Worm (Caenorhabditis elegans) whole organism, L1 larva: ENCODE results near the gene T09A12.1.
A peak's percentile ranks its signal among the peaks of the same experiment; 100 is the strongest.

Experiments
- C04F5.9 ChIP-seq: sonication (generic microtip); optimal IDR thresholded peaks from 2 replicates; lab custom pipeline; 2016; ENCODE audit warnings: missing genetic modification characterization, missing compliant biosample characterization
- C34B4.2 ChIP-seq: sonication (generic microtip); optimal IDR thresholded peaks from 2 replicates; lab custom pipeline; 2017; ENCODE audit warnings: mild to moderate bottlenecking, missing genetic modification characterization, missing compliant biosample characterization
- F16B12.6 ChIP-seq: fragments of 150-350 bp; optimal IDR thresholded peaks from 2 replicates; lab custom pipeline; 2014; ENCODE audit warnings: missing biosample characterization, missing genetic modification characterization
- aha-1 ChIP-seq: fragments of 150-350 bp; optimal IDR thresholded peaks from 2 replicates; lab custom pipeline; 2014; ENCODE audit warnings: missing biosample characterization, missing genetic modification characterization
- ama-1 ChIP-seq: fragments of 150-350 bp; optimal IDR thresholded peaks from 2 replicates; lab custom pipeline; 2014
- blmp-1 ChIP-seq: fragments of 150-350 bp; optimal IDR thresholded peaks from 2 replicates; lab custom pipeline; 2014; ENCODE audit warnings: missing biosample characterization, missing genetic modification characterization
- ceh-8 ChIP-seq: fragments of 200-800 bp; sonication (Bioruptor generic); optimal IDR thresholded peaks from 2 replicates; lab custom pipeline; 2018; ENCODE audit warnings: mild to moderate bottlenecking, missing genetic modification characterization, moderate library complexity, missing compliant biosample characterization
- ceh-88 ChIP-seq: fragments of 200-800 bp; sonication (Bioruptor generic); IDR thresholded peaks from 2 replicates; pipeline ENCODE4 v1.3.6; 2022; ENCODE audit warnings: missing genetic modification characterization, missing compliant biosample characterization
- ces-1 ChIP-seq: fragments of 150-350 bp; optimal IDR thresholded peaks from 2 replicates; lab custom pipeline; 2014; ENCODE audit warnings: missing biosample characterization, missing genetic modification reagents, missing genetic modification characterization
- efl-1 ChIP-seq, 4 experiments: fragments of 150-350 bp; optimal IDR thresholded peaks in 3 of 4; peaks in 1 of 4; 1 replicate in 1 of 4; 2 replicates in 3 of 4; lab custom pipeline; 2014; ENCODE audit warnings: missing biosample characterization in 2 of 4, missing genetic modification characterization in 2 of 4, missing genetic modification reagents in 2 of 4
- efl-3 ChIP-seq: fragments of 200-800 bp; sonication (Bioruptor generic); optimal IDR thresholded peaks from 2 replicates; lab custom pipeline; 2018; ENCODE audit warnings: mild to moderate bottlenecking, missing genetic modification characterization, missing compliant biosample characterization
- egl-13 ChIP-seq: sonication (generic microtip); optimal IDR thresholded peaks from 2 replicates; lab custom pipeline; 2016; ENCODE audit warnings: missing genotype, missing genetic modification reagents, missing genetic modification characterization, missing compliant biosample characterization
- fkh-4 ChIP-seq: sonication (generic microtip); optimal IDR thresholded peaks from 2 replicates; lab custom pipeline; 2016; ENCODE audit warnings: missing compliant biosample characterization, missing genetic modification characterization, borderline replicate concordance
- hlh-4 ChIP-seq: sonication (generic microtip); optimal IDR thresholded peaks from 2 replicates; lab custom pipeline; 2016; ENCODE audit warnings: mild to moderate bottlenecking, missing genetic modification characterization, missing compliant biosample characterization
- irx-1 ChIP-seq: sonication (generic microtip); optimal IDR thresholded peaks from 2 replicates; lab custom pipeline; 2016; ENCODE audit warnings: missing genetic modification characterization, missing compliant biosample characterization
- isw-1 ChIP-seq: fragments of 200-800 bp; sonication (Bioruptor generic); IDR thresholded peaks from 2 replicates; pipeline ENCODE4 v1.3.6; 2022; ENCODE audit warnings: missing genetic modification characterization, missing compliant biosample characterization
- lin-13 ChIP-seq: fragments of 150-350 bp; optimal IDR thresholded peaks from 2 replicates; lab custom pipeline; 2014; ENCODE audit warnings: missing biosample characterization, missing genetic modification reagents, missing genetic modification characterization
- lin-15B ChIP-seq: fragments of 150-350 bp; sonication (generic microtip); optimal IDR thresholded peaks from 3 replicates; lab custom pipeline; 2014; ENCODE audit warnings: missing biosample characterization, missing genetic modification characterization
- lin-35 ChIP-seq, 2 experiments: fragments of 150-350 bp; optimal IDR thresholded peaks; 2 replicates each; lab custom pipeline; 2014; ENCODE audit warnings: missing biosample characterization in 2 of 2, missing genetic modification characterization in 2 of 2, missing genetic modification reagents in 2 of 2
- lir-3 ChIP-seq: sonication (generic microtip); optimal IDR thresholded peaks from 2 replicates; lab custom pipeline; 2016; ENCODE audit warnings: mild to moderate bottlenecking, missing genetic modification characterization, moderate library complexity, missing compliant biosample characterization; ENCODE audit not compliant: poor library complexity
- mep-1 ChIP-seq: fragments of 150-350 bp; optimal IDR thresholded peaks from 2 replicates; lab custom pipeline; 2014; ENCODE audit warnings: missing biosample characterization, missing genetic modification characterization
- nhr-12 ChIP-seq: sonication (generic microtip); optimal IDR thresholded peaks from 2 replicates; lab custom pipeline; 2017; ENCODE audit warnings: missing biosample characterization, missing genetic modification characterization
- nhr-19 ChIP-seq: fragments of 200-800 bp; sonication (Bioruptor generic); conservative IDR thresholded peaks from 2 replicates; pipeline ENCODE4 v1.3.6; 2022; ENCODE audit warnings: missing genetic modification characterization, missing compliant biosample characterization
- nhr-20 ChIP-seq: sonication (generic microtip); optimal IDR thresholded peaks from 2 replicates; lab custom pipeline; 2016; ENCODE audit warnings: mild to moderate bottlenecking, missing genetic modification characterization, missing compliant biosample characterization
- nhr-28 ChIP-seq: fragments of 150-350 bp; optimal IDR thresholded peaks from 2 replicates; lab custom pipeline; 2014; ENCODE audit warnings: missing biosample characterization, missing genetic modification characterization
- nhr-47 ChIP-seq: sonication (generic microtip); optimal IDR thresholded peaks from 2 replicates; lab custom pipeline; 2016; ENCODE audit warnings: mild to moderate bottlenecking, missing genetic modification characterization, moderate library complexity, missing compliant biosample characterization
- nhr-71 ChIP-seq: sonication (generic microtip); optimal IDR thresholded peaks from 2 replicates; lab custom pipeline; 2016; ENCODE audit warnings: mild to moderate bottlenecking, missing genetic modification characterization, moderate library complexity, missing compliant biosample characterization
- nhr-76 ChIP-seq: sonication (generic microtip); optimal IDR thresholded peaks from 2 replicates; lab custom pipeline; 2017; ENCODE audit warnings: missing biosample characterization, missing genetic modification characterization
- nhr-77 ChIP-seq: fragments of 150-350 bp; optimal IDR thresholded peaks from 2 replicates; lab custom pipeline; 2014; ENCODE audit warnings: missing biosample characterization, missing genetic modification characterization
- nhr-84 ChIP-seq: sonication (generic microtip); optimal IDR thresholded peaks from 2 replicates; lab custom pipeline; 2017; ENCODE audit warnings: missing biosample characterization, missing genetic modification characterization
- nhr-90 ChIP-seq: sonication (generic microtip); optimal IDR thresholded peaks from 2 replicates; lab custom pipeline; 2016; ENCODE audit warnings: mild to moderate bottlenecking, missing genetic modification characterization, missing compliant biosample characterization; ENCODE audit not compliant: poor library complexity
- pag-3 ChIP-seq: sonication (generic microtip); optimal IDR thresholded peaks from 2 replicates; lab custom pipeline; 2017; ENCODE audit warnings: missing genetic modification characterization, mild to moderate bottlenecking, missing compliant biosample characterization, antibody characterized with exemption, borderline replicate concordance; ENCODE audit not compliant: insufficient read depth
- pax-3 ChIP-seq: fragments of 200-800 bp; sonication (Bioruptor generic); optimal IDR thresholded peaks from 2 replicates; lab custom pipeline; 2018; ENCODE audit warnings: mild to moderate bottlenecking, missing genetic modification characterization, moderate library complexity, missing compliant biosample characterization
- pqm-1 ChIP-seq: sonication (generic microtip); optimal IDR thresholded peaks from 3 replicates; lab custom pipeline; 2017; ENCODE audit warnings: missing biosample characterization, missing genetic modification characterization
- rnt-1 ChIP-seq: sonication (generic microtip); optimal IDR thresholded peaks from 2 replicates; lab custom pipeline; 2016; ENCODE audit warnings: mild to moderate bottlenecking, missing genetic modification characterization, moderate library complexity, missing compliant biosample characterization
- snu-23 ChIP-seq: sonication (generic microtip); optimal IDR thresholded peaks from 2 replicates; lab custom pipeline; 2016; ENCODE audit warnings: missing genetic modification characterization, missing compliant biosample characterization
- sup-37 ChIP-seq: fragments of 200-800 bp; sonication (Bioruptor generic); optimal IDR thresholded peaks from 2 replicates; lab custom pipeline; 2018; ENCODE audit warnings: mild to moderate bottlenecking, missing genetic modification characterization, missing compliant biosample characterization
- unc-130 ChIP-seq: fragments of 150-350 bp; optimal IDR thresholded peaks from 2 replicates; lab custom pipeline; 2017; ENCODE audit warnings: missing biosample characterization, missing genetic modification characterization, inconsistent platforms
- unc-62 ChIP-seq: fragments of 150-350 bp; optimal IDR thresholded peaks from 2 replicates; lab custom pipeline; 2014; ENCODE audit warnings: missing biosample characterization, missing genetic modification reagents, missing genetic modification characterization
- unc-98 ChIP-seq: fragments of 200-800 bp; sonication (Bioruptor generic); IDR thresholded peaks from 2 replicates; pipeline ENCODE4 v1.3.6; 2022; ENCODE audit warnings: missing genetic modification characterization, missing compliant biosample characterization
- vab-15 ChIP-seq: sonication (generic microtip); optimal IDR thresholded peaks from 2 replicates; lab custom pipeline; 2017; ENCODE audit warnings: missing genotype, mild to moderate bottlenecking, missing genetic modification characterization, missing compliant biosample characterization
- zag-1 ChIP-seq: fragments of 150-350 bp; optimal IDR thresholded peaks from 2 replicates; lab custom pipeline; 2014; ENCODE audit warnings: missing biosample characterization, missing genetic modification characterization
- zip-4 ChIP-seq: fragments of 200-800 bp; sonication (Bioruptor generic); optimal IDR thresholded peaks from 2 replicates; lab custom pipeline; 2018; ENCODE audit warnings: mild to moderate bottlenecking, missing genetic modification characterization, moderate library complexity, missing compliant biosample characterization
- ztf-4 ChIP-seq: fragments of 150-350 bp; optimal IDR thresholded peaks from 2 replicates; lab custom pipeline; 2014; ENCODE audit warnings: missing biosample characterization, missing genetic modification characterization

Gene T09A12.1

ce11 chrIV:8286352-8286751 lies 42.1 kb downstream of the T09A12.1 start, which contains the start of gene K07H8.9:
Gene K07H8.9 (minus strand): TSS chrIV:8286476.
- no peak for TF ChIP-seq ama-1 (lab: Kevin White, UChicago)
- TF ChIP-seq lin-13 (GFP tag; lab: Kevin White, UChicago) = no peak
- TF ChIP-seq isw-1 = no peak
- no peak for TF ChIP-seq C34B4.2 (tag; lab: Kevin White, UChicago)
- no peak for TF ChIP-seq efl-1 (optimal IDR thresholded peaks at IDR 0.05; lab: Kevin White, UChicago)
- no peak for TF ChIP-seq efl-1 (GFP tag; optimal IDR thresholded peaks at IDR 0.05 in 1 of 2; lab: Kevin White, UChicago)
- no peak for TF ChIP-seq hlh-4 (tag; lab: Kevin White, UChicago)
- TF ChIP-seq egl-13 (tag; lab: Kevin White, UChicago) = no peak

ce11 chrIV:8287287-8287686 lies 43.1 kb downstream of the T09A12.1 start:
- TF ChIP-seq nhr-77 (tag; lab: Kevin White, UChicago) (no peak), ztf-4 (tag; lab: Kevin White, UChicago) (no peak), ceh-88 (GFP tag; lab: Robert Waterston, UW) (no peak), nhr-28 (tag; lab: Kevin White, UChicago) (no peak), nhr-20 (tag; lab: Kevin White, UChicago) (no peak), lin-35 (GFP tag; optimal IDR thresholded peaks at IDR 0.05; lab: Kevin White, UChicago) (no peak), snu-23 (no peak), irx-1 (tag; lab: Kevin White, UChicago) (no peak), zip-4 (GFP tag; lab: Kevin White, UChicago) (no peak), ces-1 (no peak), C04F5.9 (tag; lab: Kevin White, UChicago) (no peak), vab-15 (tag; lab: Kevin White, UChicago) (no peak), lin-15B (tag; lab: Kevin White, UChicago) (no peak), nhr-71 (tag; lab: Kevin White, UChicago) (no peak), hlh-4 (tag; lab: Kevin White, UChicago) (no peak), nhr-90 (tag; lab: Kevin White, UChicago) (no peak), aha-1 (tag; lab: Kevin White, UChicago) (no peak), pag-3 (tag; lab: Kevin White, UChicago) (no peak), ama-1 (lab: Kevin White, UChicago) (no peak), nhr-84 (no peak)

- TF ChIP-seq ceh-8 (GFP tag; lab: Kevin White, UChicago) = peak; percentile 1
- TF ChIP-seq unc-130 (tag; lab: Kevin White, UChicago) = no peak
Observed at ce11 chrIV:8289105-8289504, 44.9 kb downstream of the T09A12.1 start.

- TF ChIP-seq egl-13 (tag; lab: Kevin White, UChicago) = no peak
- no peak for TF ChIP-seq F16B12.6 (tag; lab: Kevin White, UChicago)
- no peak for TF ChIP-seq lin-35 (GFP tag; optimal IDR thresholded peaks at IDR 0.05; lab: Kevin White, UChicago)
- no peak for TF ChIP-seq nhr-47 (tag; lab: Kevin White, UChicago)
Observed at ce11 chrIV:8289505-8289579, 45.1 kb downstream of the T09A12.1 start, which contains the start of gene nucl-1. Gene nucl-1 (minus strand): TSS chrIV:8289530.

ce11 chrIV:8289580-8290323 lies 45.5 kb downstream of the T09A12.1 start, which contains the start of gene daf-31:
Gene daf-31 (plus strand): TSS chrIV:8290273.
- TF ChIP-seq ztf-4 (tag; lab: Kevin White, UChicago) (no peak), ceh-8 (GFP tag; lab: Kevin White, UChicago) (no peak), pqm-1 (tag; lab: Kevin White, UChicago) (no peak), ceh-88 (GFP tag; lab: Robert Waterston, UW) (no peak), nhr-84 (no peak), mep-1 (tag; lab: Kevin White, UChicago) (peak; percentile 69), unc-98 (no peak), sup-37 (GFP tag; lab: Kevin White, UChicago) (no peak), nhr-76 (tag; lab: Kevin White, UChicago) (no peak), lir-3 (tag; lab: Kevin White, UChicago) (no peak), efl-3 (GFP tag; lab: Kevin White, UChicago) (no peak), hlh-4 (tag; lab: Kevin White, UChicago) (no peak), lin-13 (GFP tag; lab: Kevin White, UChicago) (no peak), fkh-4 (tag; lab: Kevin White, UChicago) (no peak), nhr-12 (tag; lab: Kevin White, UChicago) (no peak), rnt-1 (tag; lab: Kevin White, UChicago) (peak; percentile 39), unc-62 (GFP tag; lab: Kevin White, UChicago) (no peak), zag-1 (tag; lab: Kevin White, UChicago) (no peak), nhr-19 (GFP tag; lab: Robert Waterston, UW) (no peak), blmp-1 (tag; lab: Kevin White, UChicago) (peak; percentile 69), pax-3 (tag; lab: Kevin White, UChicago) (no peak)
